Worm (Caenorhabditis elegans) whole organism, early embryonic: ENCODE measurements around the gene C14B1.12.

Experiments
- B0310.2 ChIP-seq: sonication (generic microtip); optimal IDR thresholded peaks from 2 replicates; lab custom pipeline; 2016; ENCODE audit warnings: mild to moderate bottlenecking, missing genetic modification characterization, missing compliant biosample characterization
- F13C5.2 ChIP-seq: sonication (generic microtip); optimal IDR thresholded peaks from 2 replicates; lab custom pipeline; 2017; ENCODE audit warnings: mild to moderate bottlenecking, missing genetic modification characterization, inconsistent platforms, missing compliant biosample characterization
- aly-1 ChIP-seq: sonication (generic microtip); optimal IDR thresholded peaks from 2 replicates; lab custom pipeline; 2016; ENCODE audit warnings: missing genetic modification characterization, missing compliant biosample characterization
- ama-1 ChIP-seq: fragments of 150-350 bp; optimal IDR thresholded peaks from 2 replicates; lab custom pipeline; 2014
- ceh-13 ChIP-seq: fragments of 200-800 bp; sonication (Bioruptor generic); optimal IDR thresholded peaks from 2 replicates; lab custom pipeline; 2018; ENCODE audit warnings: mild to moderate bottlenecking, missing genetic modification characterization, missing compliant biosample characterization
- ceh-36 ChIP-seq: sonication (generic microtip); optimal IDR thresholded peaks from 2 replicates; lab custom pipeline; 2016; ENCODE audit warnings: missing genetic modification characterization, inconsistent platforms, missing compliant biosample characterization
- ets-7 ChIP-seq: sonication (generic microtip); optimal IDR thresholded peaks from 2 replicates; lab custom pipeline; 2016; ENCODE audit warnings: missing genotype, missing genetic modification characterization, missing compliant biosample characterization
- flt-1 ChIP-seq: fragments of 200-800 bp; sonication (Bioruptor generic); IDR thresholded peaks from 2 replicates; pipeline ENCODE4 v1.3.6; 2022; ENCODE audit warnings: missing genetic modification characterization, missing compliant biosample characterization
- hmbx-1 ChIP-seq: sonication (generic microtip); optimal IDR thresholded peaks from 2 replicates; lab custom pipeline; 2016; ENCODE audit warnings: mild to moderate bottlenecking, missing genetic modification characterization, missing compliant biosample characterization
- hmg-4 ChIP-seq: fragments of 200-800 bp; sonication (Bioruptor generic); optimal IDR thresholded peaks from 2 replicates; lab custom pipeline; 2018; ENCODE audit warnings: mild to moderate bottlenecking, missing genetic modification characterization, missing compliant biosample characterization
- hnd-1 ChIP-seq: sonication (generic microtip); optimal IDR thresholded peaks from 2 replicates; lab custom pipeline; 2016; ENCODE audit warnings: missing genetic modification characterization, missing compliant biosample characterization
- pes-1 ChIP-seq: fragments of 200-800 bp; sonication (Bioruptor generic); IDR thresholded peaks from 2 replicates; pipeline ENCODE4 v1.3.6; 2022; ENCODE audit warnings: missing genetic modification reagents, missing genetic modification characterization, missing compliant biosample characterization
- scrt-1 ChIP-seq: fragments of 200-800 bp; sonication (Bioruptor generic); IDR thresholded peaks from 2 replicates; pipeline ENCODE4 v1.3.6; 2022; ENCODE audit warnings: missing genetic modification characterization, missing compliant biosample characterization
- sea-1 ChIP-seq: fragments of 200-800 bp; sonication (Bioruptor generic); conservative IDR thresholded peaks from 2 replicates; pipeline ENCODE4 v1.3.6; 2022; ENCODE audit warnings: missing genetic modification characterization, missing compliant biosample characterization
- tbx-11 ChIP-seq: fragments of 200-800 bp; sonication (Bioruptor generic); IDR thresholded peaks from 2 replicates; pipeline ENCODE4 v1.3.6; 2022; ENCODE audit warnings: missing genetic modification characterization, missing compliant biosample characterization
- tbx-37 ChIP-seq: fragments of 200-800 bp; sonication (Bioruptor generic); conservative IDR thresholded peaks from 2 replicates; pipeline ENCODE4 v1.3.6; 2022; ENCODE audit warnings: missing genetic modification reagents, missing genetic modification characterization, missing compliant biosample characterization
- tra-4 ChIP-seq: sonication (generic microtip); optimal IDR thresholded peaks from 2 replicates; lab custom pipeline; 2017; ENCODE audit warnings: missing genetic modification characterization, missing compliant biosample characterization

C14B1.12 gene

DNA sequence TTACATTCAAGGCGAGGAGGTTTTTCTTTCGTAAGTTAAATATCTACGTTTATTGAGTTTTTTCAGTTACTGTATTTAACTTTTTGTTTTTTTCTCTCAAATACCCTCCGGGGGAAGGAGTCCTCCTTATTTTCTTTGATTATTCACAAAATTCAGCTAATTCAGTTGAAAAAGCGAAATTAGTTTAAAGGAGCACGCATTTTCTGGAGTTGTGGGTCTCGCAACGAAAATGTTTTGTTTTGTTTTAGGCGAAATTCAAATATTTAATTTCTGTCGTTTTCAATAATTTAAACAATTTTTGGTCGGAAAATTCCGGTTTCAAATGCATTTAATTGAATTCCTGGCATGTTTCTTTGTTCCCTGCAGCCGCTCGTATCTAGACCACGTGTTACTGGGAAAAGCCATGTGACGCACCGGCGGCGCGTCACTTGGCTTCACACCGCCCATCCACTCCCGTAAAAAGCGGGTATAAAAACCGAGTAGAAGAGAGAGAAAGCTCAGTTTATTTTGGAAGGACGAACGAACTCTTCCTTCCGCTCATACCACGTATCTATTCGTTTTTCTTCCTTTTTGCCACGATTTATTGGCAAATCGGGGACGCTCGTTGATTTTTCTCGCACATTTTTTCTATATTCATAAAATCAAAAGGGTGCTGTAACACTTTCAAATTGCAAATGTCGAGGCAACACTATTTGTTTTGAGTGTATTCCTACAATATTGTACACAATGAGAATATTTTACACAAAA lies 10.9 kb upstream of the C14B1.12 start:
- TF ChIP-seq ets-7 (no peak), tbx-11 (GFP tag; lab: Robert Waterston, UW) (0 out of 2 replicates have a peak, but pooled peaks have one; percentile 24), hmbx-1 (tag; lab: Kevin White, UChicago) (no peak)

DNA sequence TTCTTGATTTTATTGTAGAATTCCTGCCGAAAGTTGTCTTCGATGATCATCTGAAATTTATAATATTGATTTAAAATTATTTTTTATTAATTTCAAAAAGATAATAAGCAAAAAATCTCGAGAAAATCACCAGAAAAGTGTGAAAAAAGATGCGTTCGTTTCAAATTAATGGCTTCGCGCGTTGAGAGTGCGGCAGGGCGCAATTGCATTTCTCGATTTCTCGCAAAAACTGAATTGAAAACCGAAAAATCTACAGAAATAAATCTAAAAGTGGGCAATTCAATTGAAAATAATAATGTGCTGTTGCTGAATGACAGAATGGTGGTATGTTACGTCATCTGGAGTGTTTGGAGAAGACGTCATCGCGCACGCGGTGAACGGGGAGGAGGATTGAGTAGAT lies 10.2 kb upstream of the C14B1.12 start, which contains the start of gene evl-18:
TSS of gene evl-18 (minus strand) at position 50 of the 400 bp plus-strand sequence.
- TF ChIP-seq aly-1 (tag; lab: Kevin White, UChicago) (no peak), scrt-1 (GFP tag; lab: Robert Waterston, UW) (no peak), hmg-4 (no peak), tbx-37 (GFP tag; lab: Robert Waterston, UW) (no peak), sea-1 (GFP tag; lab: Robert Waterston, UW) (no peak), B0310.2 (tag; lab: Kevin White, UChicago) (no peak), ets-7 (no peak), tbx-11 (GFP tag; lab: Robert Waterston, UW) (no peak), hmbx-1 (tag; lab: Kevin White, UChicago) (no peak), F13C5.2 (tag; lab: Kevin White, UChicago) (no peak), ceh-13 (no peak), ceh-36 (tag; lab: Kevin White, UChicago) (no peak), flt-1 (GFP tag; lab: Robert Waterston, UW) (no peak), pes-1 (GFP tag; lab: Robert Waterston, UW) (no peak), tra-4 (tag; lab: Kevin White, UChicago) (no peak), ama-1 (lab: Kevin White, UChicago) (no peak), hnd-1 (tag; lab: Kevin White, UChicago) (no peak)

DNA sequence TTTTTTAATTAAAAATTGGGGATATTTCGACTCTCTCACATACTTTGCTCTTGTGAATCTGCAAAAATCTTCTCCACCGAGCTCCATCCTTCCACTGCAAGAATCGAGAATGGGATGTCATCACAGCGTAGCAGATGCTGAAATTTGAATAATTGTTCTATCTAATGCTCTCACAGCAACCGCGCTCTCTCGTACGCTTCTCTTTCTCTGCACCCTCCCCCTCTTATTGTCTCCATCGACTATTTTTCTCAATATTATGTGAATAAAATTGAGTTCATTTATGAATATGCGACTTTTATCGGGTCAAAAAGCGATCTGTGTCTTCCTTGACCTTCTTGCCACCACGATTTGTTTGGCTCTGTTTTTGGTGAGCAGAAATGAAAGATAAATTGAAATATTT lies 9.2 kb upstream of the C14B1.12 start, which contains the start of gene F34D10.3:
TSS of gene F34D10.3 (plus strand) at position 249 of the 400 bp plus-strand sequence.
- TF ChIP-seq tra-4 (tag; lab: Kevin White, UChicago) (no peak), pes-1 (GFP tag; lab: Robert Waterston, UW) (no peak), tbx-11 (GFP tag; lab: Robert Waterston, UW) (no peak), hnd-1 (tag; lab: Kevin White, UChicago) (no peak), hmbx-1 (tag; lab: Kevin White, UChicago) (no peak), scrt-1 (GFP tag; lab: Robert Waterston, UW) (no peak), hmg-4 (no peak), ceh-13 (no peak), flt-1 (GFP tag; lab: Robert Waterston, UW) (no peak), F13C5.2 (tag; lab: Kevin White, UChicago) (no peak), ama-1 (lab: Kevin White, UChicago) (no peak), sea-1 (GFP tag; lab: Robert Waterston, UW) (no peak), ceh-36 (tag; lab: Kevin White, UChicago) (no peak), B0310.2 (tag; lab: Kevin White, UChicago) (no peak), aly-1 (tag; lab: Kevin White, UChicago) (no peak), tbx-37 (GFP tag; lab: Robert Waterston, UW) (no peak)

DNA sequence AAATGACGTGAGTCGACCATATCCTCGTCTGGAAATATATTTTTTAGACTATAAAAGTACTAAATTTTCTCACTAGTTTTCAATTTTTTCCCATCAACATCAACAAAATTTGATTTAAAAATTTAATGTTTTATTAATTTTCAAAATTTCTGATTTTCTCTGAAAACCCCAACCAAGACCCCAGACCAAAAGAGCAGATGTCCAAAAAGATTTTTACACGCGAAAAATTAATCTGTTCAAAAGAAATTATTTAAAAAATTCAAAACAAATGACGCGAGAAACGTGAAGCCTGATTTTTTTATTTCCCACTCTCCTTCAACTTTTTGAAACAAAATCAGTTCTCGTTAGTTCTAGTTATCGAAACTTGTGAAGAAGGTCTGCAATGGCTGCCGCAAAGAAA lies 5.7 kb upstream of the C14B1.12 start, which contains the start of gene F34D10.8:
TSS of gene F34D10.8 (plus strand) at position 301 of the 400 bp plus-strand sequence.
- TF ChIP-seq flt-1 (GFP tag; lab: Robert Waterston, UW) (no peak), pes-1 (GFP tag; lab: Robert Waterston, UW) (no peak), F13C5.2 (tag; lab: Kevin White, UChicago) (no peak), tbx-11 (GFP tag; lab: Robert Waterston, UW) (no peak), aly-1 (tag; lab: Kevin White, UChicago) (no peak), hnd-1 (tag; lab: Kevin White, UChicago) (no peak), sea-1 (GFP tag; lab: Robert Waterston, UW) (no peak), ets-7 (no peak), tbx-37 (GFP tag; lab: Robert Waterston, UW) (no peak)

DNA sequence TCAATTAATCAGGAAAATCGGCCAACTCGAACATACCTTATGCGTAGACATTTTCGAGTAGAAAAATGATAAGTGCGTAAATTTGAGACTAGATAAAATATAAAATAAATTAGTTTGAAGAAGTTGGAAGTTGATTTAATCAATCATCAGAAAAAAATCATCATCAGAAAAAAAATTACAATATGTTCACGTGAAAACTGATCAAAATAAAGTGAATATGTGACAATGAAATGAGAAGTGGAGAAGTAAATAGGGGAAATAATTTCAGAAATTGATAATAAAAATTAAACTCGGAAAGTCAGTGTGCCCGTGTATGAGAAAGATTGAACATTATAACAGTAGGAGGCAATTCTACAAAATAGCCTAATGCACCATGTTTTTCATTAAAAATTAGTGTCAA lies 4.7 kb upstream of the C14B1.12 start, which contains the start of gene F34D10.9:
TSS of gene F34D10.9 (minus strand) at position 101 of the 400 bp plus-strand sequence.
- TF ChIP-seq pes-1 (GFP tag; lab: Robert Waterston, UW) (no peak), tbx-37 (GFP tag; lab: Robert Waterston, UW) (no peak), flt-1 (GFP tag; lab: Robert Waterston, UW) (no peak), hmg-4 (no peak), hnd-1 (tag; lab: Kevin White, UChicago) (no peak), F13C5.2 (tag; lab: Kevin White, UChicago) (no peak), B0310.2 (tag; lab: Kevin White, UChicago) (no peak), scrt-1 (GFP tag; lab: Robert Waterston, UW) (no peak), ama-1 (lab: Kevin White, UChicago) (no peak), sea-1 (GFP tag; lab: Robert Waterston, UW) (no peak), aly-1 (tag; lab: Kevin White, UChicago) (no peak), ceh-36 (tag; lab: Kevin White, UChicago) (no peak), ets-7 (no peak), ceh-13 (no peak), tra-4 (tag; lab: Kevin White, UChicago) (no peak), hmbx-1 (tag; lab: Kevin White, UChicago) (no peak), tbx-11 (GFP tag; lab: Robert Waterston, UW) (no peak)

DNA sequence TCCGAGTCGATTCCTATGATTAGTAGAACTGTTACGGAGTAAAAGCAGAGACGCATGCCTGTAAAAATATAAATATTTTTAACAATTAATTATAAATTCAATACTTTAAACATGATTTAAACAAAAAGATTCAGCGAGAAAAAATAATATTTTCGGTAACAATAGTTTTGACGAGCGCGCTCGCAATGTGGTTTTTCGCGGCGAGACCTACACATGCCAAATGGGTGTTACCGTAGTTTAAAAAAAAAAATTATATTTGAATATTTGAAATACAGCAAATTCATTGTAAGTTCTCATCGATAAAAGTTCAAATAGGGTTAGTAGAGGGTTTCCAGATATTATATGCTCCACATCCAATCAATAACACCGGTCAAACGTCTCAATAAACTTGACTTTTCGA lies 1.7 kb upstream of the C14B1.12 start, which contains the start of gene gldi-5:
TSS of gene gldi-5 (minus strand) at position 58 of the 400 bp plus-strand sequence.
- TF ChIP-seq ama-1 (lab: Kevin White, UChicago), result no peak
- no peak for TF ChIP-seq hmbx-1 (tag; lab: Kevin White, UChicago)
- TF ChIP-seq flt-1 (GFP tag; lab: Robert Waterston, UW), result no peak
- TF ChIP-seq aly-1 (tag; lab: Kevin White, UChicago), result no peak
- TF ChIP-seq hnd-1 (tag; lab: Kevin White, UChicago), result no peak
- TF ChIP-seq ceh-36 (tag; lab: Kevin White, UChicago), result no peak
- TF ChIP-seq tra-4 (tag; lab: Kevin White, UChicago), result no peak
- no peak for TF ChIP-seq F13C5.2 (tag; lab: Kevin White, UChicago)
- no peak for TF ChIP-seq scrt-1 (GFP tag; lab: Robert Waterston, UW)
- no peak for TF ChIP-seq hmg-4
- no peak for TF ChIP-seq B0310.2 (tag; lab: Kevin White, UChicago)
- no peak for TF ChIP-seq ceh-13
- no peak for TF ChIP-seq ets-7
- TF ChIP-seq sea-1 (GFP tag; lab: Robert Waterston, UW), result no peak
